Worm (Caenorhabditis elegans) whole organism, L4 larva: Measurements from ENCODE around the gene F58A4.1.
A peak's percentile ranks its signal among the peaks of the same experiment; 100 is the strongest.

Source experiments
- F26F4.8 ChIP-seq: fragments of 200-800 bp; sonication (Bioruptor generic); conservative IDR thresholded peaks from 2 replicates; pipeline ENCODE4 v1.3.6; 2022; ENCODE audit warnings: missing genetic modification characterization, missing compliant biosample characterization
- R02D3.7 ChIP-seq: fragments of 150-350 bp; sonication (generic microtip); optimal IDR thresholded peaks from 3 replicates; lab custom pipeline; 2014; ENCODE audit warnings: missing biosample characterization, missing genetic modification characterization
- T20F7.1 ChIP-seq: fragments of 200-800 bp; sonication (Bioruptor generic); optimal IDR thresholded peaks from 2 replicates; lab custom pipeline; 2018; ENCODE audit warnings: mild to moderate bottlenecking, missing genetic modification characterization, missing compliant biosample characterization
- Y75B8A.6 ChIP-seq: fragments of 200-800 bp; sonication (Bioruptor generic); IDR thresholded peaks from 2 replicates; pipeline ENCODE4 v1.3.6; 2022; ENCODE audit warnings: missing genetic modification reagents, missing genetic modification characterization, missing compliant biosample characterization
- ZK337.2 ChIP-seq: fragments of 200-800 bp; sonication (Bioruptor generic); IDR thresholded peaks from 2 replicates; pipeline ENCODE4 v1.3.6; 2022; ENCODE audit warnings: missing genetic modification reagents, missing genetic modification characterization, missing compliant biosample characterization
- aha-1 ChIP-seq: fragments of 150-350 bp; peaks from one replicate; lab custom pipeline; 2014; ENCODE audit warnings: missing biosample characterization, missing genetic modification characterization
- arid-1 ChIP-seq: fragments of 200-800 bp; sonication (Bioruptor generic); conservative IDR thresholded peaks from 2 replicates; pipeline ENCODE4 v1.3.6; 2022; ENCODE audit warnings: missing genetic modification reagents, missing genetic modification characterization, missing compliant biosample characterization
- ceh-28 ChIP-seq: fragments of 150-350 bp; optimal IDR thresholded peaks from 2 replicates; lab custom pipeline; 2014; ENCODE audit warnings: missing biosample characterization, missing genetic modification reagents, missing genetic modification characterization
- ceh-44 ChIP-seq: fragments of 200-800 bp; sonication (Bioruptor generic); IDR thresholded peaks from 2 replicates; pipeline ENCODE4 v1.3.6; 2022; ENCODE audit warnings: missing genetic modification reagents, missing genetic modification characterization, missing compliant biosample characterization
- ctbp-1 ChIP-seq: fragments of 200-800 bp; sonication (Bioruptor generic); IDR thresholded peaks from 2 replicates; pipeline ENCODE4 v1.3.6; 2022; ENCODE audit warnings: missing genetic modification reagents, missing genetic modification characterization, missing compliant biosample characterization
- daf-12 ChIP-seq: fragments of 150-350 bp; optimal IDR thresholded peaks from 2 replicates; lab custom pipeline; 2014; ENCODE audit warnings: missing biosample characterization, missing genetic modification reagents, missing genetic modification characterization
- daf-8 ChIP-seq: fragments of 200-800 bp; sonication (Bioruptor generic); IDR thresholded peaks from 2 replicates; pipeline ENCODE4 v1.3.6; 2022; ENCODE audit warnings: missing genetic modification characterization, missing compliant biosample characterization
- dmd-8 ChIP-seq: fragments of 200-800 bp; sonication (Bioruptor generic); IDR thresholded peaks from 2 replicates; pipeline ENCODE4 v1.3.6; 2022; ENCODE audit warnings: missing genetic modification characterization, missing compliant biosample characterization
- dmd-9 ChIP-seq: fragments of 200-800 bp; sonication (Bioruptor generic); IDR thresholded peaks from 2 replicates; pipeline ENCODE4 v1.3.6; 2022; ENCODE audit warnings: missing genetic modification reagents, missing genetic modification characterization, missing compliant biosample characterization
- duxl-1 ChIP-seq: sonication (generic microtip); optimal IDR thresholded peaks from 2 replicates; lab custom pipeline; 2016; ENCODE audit warnings: mild to moderate bottlenecking, missing genetic modification characterization, moderate library complexity, missing compliant biosample characterization; ENCODE audit not compliant: poor library complexity
- dve-1 ChIP-seq: sonication (generic microtip); optimal IDR thresholded peaks from 2 replicates; lab custom pipeline; 2017; ENCODE audit warnings: antibody characterized with exemption, mild to moderate bottlenecking, missing genetic modification characterization, missing compliant biosample characterization; ENCODE audit not compliant: insufficient read depth
- fos-1 ChIP-seq: fragments of 150-350 bp; optimal IDR thresholded peaks from 2 replicates; lab custom pipeline; 2014; ENCODE audit warnings: missing biosample characterization, missing genetic modification characterization
- gei-8 ChIP-seq: fragments of 200-800 bp; sonication (Bioruptor generic); optimal IDR thresholded peaks from 2 replicates; lab custom pipeline; 2018; ENCODE audit warnings: mild to moderate bottlenecking, missing genetic modification characterization, missing compliant biosample characterization
- hif-1 ChIP-seq, 2 experiments: sonication (generic microtip); optimal IDR thresholded peaks; 2 replicates each; lab custom pipeline; 2016 to 2017; ENCODE audit warnings: missing compliant biosample characterization in 2 of 2, missing genetic modification characterization in 2 of 2, missing genetic modification reagents in 2 of 2, missing genotype in 2 of 2, mild to moderate bottlenecking in 1 of 2
- hlh-30 ChIP-seq: sonication (generic microtip); optimal IDR thresholded peaks from 2 replicates; lab custom pipeline; 2017; ENCODE audit warnings: antibody characterized with exemption, mild to moderate bottlenecking, missing genetic modification characterization, missing compliant biosample characterization; ENCODE audit not compliant: insufficient read depth
- hmg-1.1 ChIP-seq: fragments of 200-800 bp; sonication (Bioruptor generic); IDR thresholded peaks from 2 replicates; pipeline ENCODE4 v1.3.6; 2022; ENCODE audit warnings: missing genetic modification reagents, missing genetic modification characterization, missing compliant biosample characterization
- lin-15B ChIP-seq: fragments of 150-350 bp; sonication (generic microtip); optimal IDR thresholded peaks from 3 replicates; lab custom pipeline; 2014; ENCODE audit warnings: missing biosample characterization, missing genetic modification characterization
- lin-39 ChIP-seq: fragments of 150-350 bp; optimal IDR thresholded peaks from 2 replicates; lab custom pipeline; 2014; ENCODE audit warnings: missing biosample characterization, missing genetic modification reagents, missing genetic modification characterization
- madf-5 ChIP-seq, 2 experiments: fragments of 200-800 bp; sonication (Bioruptor generic); IDR thresholded peaks; 2 replicates each; pipeline ENCODE4 v1.3.6; 2022; ENCODE audit warnings: missing compliant biosample characterization in 2 of 2, missing genetic modification characterization in 2 of 2
- mdt-29 ChIP-seq: fragments of 200-800 bp; sonication (Bioruptor generic); IDR thresholded peaks from 2 replicates; pipeline ENCODE4 v1.3.6; 2022; ENCODE audit warnings: missing genetic modification reagents, missing genetic modification characterization, missing compliant biosample characterization
- mes-2 ChIP-seq: sonication (generic microtip); optimal IDR thresholded peaks from 2 replicates; lab custom pipeline; 2016; ENCODE audit warnings: missing genotype, mild to moderate bottlenecking, missing genetic modification characterization, missing compliant biosample characterization; ENCODE audit not compliant: poor library complexity, severe bottlenecking
- mxl-2 ChIP-seq: fragments of 200-800 bp; sonication (Bioruptor generic); conservative IDR thresholded peaks from 2 replicates; pipeline ENCODE4 v1.3.6; 2022; ENCODE audit warnings: missing genetic modification reagents, missing genetic modification characterization, missing compliant biosample characterization
- mxl-3 ChIP-seq: fragments of 200-800 bp; sonication (Bioruptor generic); optimal IDR thresholded peaks from 2 replicates; lab custom pipeline; 2018; ENCODE audit warnings: mild to moderate bottlenecking, missing genetic modification characterization, missing compliant biosample characterization
- nhr-10 ChIP-seq: fragments of 150-350 bp; optimal IDR thresholded peaks from 2 replicates; lab custom pipeline; 2014; ENCODE audit warnings: missing biosample characterization, missing genetic modification characterization
- nhr-102 ChIP-seq: sonication (generic microtip); optimal IDR thresholded peaks from 2 replicates; lab custom pipeline; 2016; ENCODE audit warnings: mild to moderate bottlenecking, missing genetic modification characterization, moderate library complexity, missing compliant biosample characterization
- nhr-11 ChIP-seq: fragments of 150-350 bp; optimal IDR thresholded peaks from 2 replicates; lab custom pipeline; 2014; ENCODE audit warnings: missing biosample characterization, missing genetic modification characterization
- nhr-111 ChIP-seq: fragments of 200-800 bp; sonication (Bioruptor generic); optimal IDR thresholded peaks from 2 replicates; lab custom pipeline; 2018; ENCODE audit warnings: mild to moderate bottlenecking, missing genetic modification characterization, missing compliant biosample characterization
- nhr-237 ChIP-seq: sonication (generic microtip); optimal IDR thresholded peaks from 2 replicates; lab custom pipeline; 2017; ENCODE audit warnings: missing biosample characterization, missing genetic modification characterization
- nhr-25 ChIP-seq: sonication (generic microtip); optimal IDR thresholded peaks from 2 replicates; lab custom pipeline; 2017; ENCODE audit warnings: missing genetic modification characterization, mild to moderate bottlenecking, missing compliant biosample characterization, antibody characterized with exemption, moderate library complexity, borderline replicate concordance; ENCODE audit not compliant: insufficient read depth
- nhr-41 ChIP-seq: fragments of 200-800 bp; sonication (Bioruptor generic); IDR thresholded peaks from 2 replicates; pipeline ENCODE4 v1.3.6; 2022; ENCODE audit warnings: missing genetic modification reagents, missing genetic modification characterization, missing compliant biosample characterization
- nhr-48 ChIP-seq: sonication (generic microtip); optimal IDR thresholded peaks from 2 replicates; lab custom pipeline; 2016; ENCODE audit warnings: mild to moderate bottlenecking, missing genetic modification characterization, missing compliant biosample characterization
- nhr-76 ChIP-seq: fragments of 150-350 bp; optimal IDR thresholded peaks from 2 replicates; lab custom pipeline; 2014; ENCODE audit warnings: missing biosample characterization, missing genetic modification characterization
- nhr-77 ChIP-seq: fragments of 150-350 bp; optimal IDR thresholded peaks from 2 replicates; lab custom pipeline; 2014; ENCODE audit warnings: missing biosample characterization, missing genetic modification characterization
- php-3 ChIP-seq: fragments of 200-800 bp; sonication (Bioruptor generic); IDR thresholded peaks from 2 replicates; pipeline ENCODE4 v1.3.6; 2022; ENCODE audit warnings: missing genetic modification reagents, missing genetic modification characterization, missing compliant biosample characterization
- pqm-1 ChIP-seq: sonication (generic microtip); optimal IDR thresholded peaks from 2 replicates; lab custom pipeline; 2017; ENCODE audit warnings: missing biosample characterization, missing genetic modification characterization
- set-16 ChIP-seq: fragments of 200-800 bp; sonication (Bioruptor generic); IDR thresholded peaks from 2 replicates; pipeline ENCODE4 v1.3.6; 2022; ENCODE audit warnings: missing genetic modification reagents, missing genetic modification characterization, missing compliant biosample characterization
- skn-1 ChIP-seq: fragments of 150-350 bp; optimal IDR thresholded peaks from 2 replicates; lab custom pipeline; 2014; ENCODE audit warnings: missing biosample characterization, missing genetic modification characterization
- snpc-1.2 ChIP-seq: fragments of 200-800 bp; sonication (Bioruptor generic); IDR thresholded peaks from 2 replicates; pipeline ENCODE4 v1.3.6; 2022; ENCODE audit warnings: missing genetic modification reagents, missing genetic modification characterization, missing compliant biosample characterization
- spr-1 ChIP-seq: sonication (generic microtip); optimal IDR thresholded peaks from 2 replicates; lab custom pipeline; 2016; ENCODE audit warnings: mild to moderate bottlenecking, missing genetic modification characterization, missing compliant biosample characterization
- unc-39 ChIP-seq: sonication (generic microtip); optimal IDR thresholded peaks from 2 replicates; lab custom pipeline; 2017; ENCODE audit warnings: missing biosample characterization, missing genetic modification characterization
- unc-62 ChIP-seq, 3 experiments: fragments of 150-350 bp in 1 of 3; sonication (generic microtip); optimal IDR thresholded peaks in 2 of 3; peaks in 1 of 3; 1 replicate in 1 of 3; 2 replicates in 2 of 3; lab custom pipeline; 2014 to 2017; ENCODE audit warnings: missing biosample characterization in 3 of 3, missing genetic modification characterization in 3 of 3, missing genetic modification reagents in 3 of 3, missing genotype in 1 of 3
- ztf-11 ChIP-seq: fragments of 150-350 bp; optimal IDR thresholded peaks from 2 replicates; lab custom pipeline; 2014; ENCODE audit warnings: missing biosample characterization, missing genetic modification characterization
- ztf-7 ChIP-seq: fragments of 150-350 bp; optimal IDR thresholded peaks from 2 replicates; lab custom pipeline; 2014; ENCODE audit warnings: missing biosample characterization, missing genetic modification characterization

The F58A4.1 gene

ce11 chrIII:9629054-9629453, 30.8 kb downstream of the F58A4.1 start, which contains the start of gene tbg-1:
TSS of gene tbg-1 (minus strand) at chrIII:9629154.
- TF ChIP-seq ceh-44 (GFP tag; lab: Robert Waterston, UW) (no peak), nhr-48 (tag; lab: Kevin White, UChicago) (no peak), mes-2 (tag; lab: Kevin White, UChicago) (no peak), mxl-3 (GFP tag; lab: Kevin White, UChicago) (no peak), nhr-25 (tag; lab: Kevin White, UChicago) (no peak)

- TF ChIP-seq nhr-11 (tag; lab: Kevin White, UChicago) = no peak
- no peak for TF ChIP-seq dmd-9 (GFP tag; lab: Robert Waterston, UW)
- peak; percentile 72; the same call in 1 of the 2 replicates for TF ChIP-seq mdt-29 (GFP tag; lab: Robert Waterston, UW)
- TF ChIP-seq nhr-76 = no peak
- TF ChIP-seq nhr-77 (tag; lab: Kevin White, UChicago) = peak; percentile 24
- TF ChIP-seq nhr-10 = peak; percentile 13
- peak; percentile 72 for TF ChIP-seq aha-1 (tag; lab: Kevin White, UChicago)
- TF ChIP-seq gei-8 = no peak
- TF ChIP-seq R02D3.7 = no peak
- no peak for TF ChIP-seq skn-1 (tag; lab: Kevin White, UChicago)
- TF ChIP-seq dve-1 = peak; percentile 96
- peak; percentile 67; the same call in 1 of the 2 replicates for TF ChIP-seq php-3 (GFP tag; lab: Robert Waterston, UW)
- TF ChIP-seq set-16 (GFP tag; lab: Robert Waterston, UW) = no peak
- TF ChIP-seq dmd-8 (GFP tag; lab: Robert Waterston, UW) = no peak
- TF ChIP-seq arid-1 = peak; percentile 58; the same call in 1 of the 2 replicates
- TF ChIP-seq nhr-41 (GFP tag; lab: Robert Waterston, UW) = no peak; the same call in 1 of the 2 replicates
- no peak for TF ChIP-seq madf-5 (GFP tag; IDR thresholded peaks at IDR 0.05; lab: Robert Waterston, UW)
- peak; percentile 77 for TF ChIP-seq duxl-1 (tag; lab: Kevin White, UChicago)
- TF ChIP-seq spr-1 = peak; percentile 80
- TF ChIP-seq daf-8 (GFP tag; lab: Robert Waterston, UW) = no peak
- TF ChIP-seq ceh-28 (tag; lab: Kevin White, UChicago) = no peak
- no peak for TF ChIP-seq fos-1
- no peak for TF ChIP-seq ceh-44 (GFP tag; lab: Robert Waterston, UW)
- no peak for TF ChIP-seq mxl-2 (GFP tag; lab: Robert Waterston, UW)
- TF ChIP-seq lin-39 (tag; lab: Kevin White, UChicago) = no peak
- TF ChIP-seq unc-62 (GFP tag; optimal IDR thresholded peaks at IDR 0.05 in 1 of 2; lab: Kevin White, UChicago) = no peak
- TF ChIP-seq unc-62 (tag; optimal IDR thresholded peaks at IDR 0.05; lab: Kevin White, UChicago) = no peak
- TF ChIP-seq daf-12 = no peak
- no peak for TF ChIP-seq Y75B8A.6
- no peak for TF ChIP-seq F26F4.8 (GFP tag; lab: Robert Waterston, UW)
- TF ChIP-seq nhr-111 (GFP tag; lab: Kevin White, UChicago) = no peak
- peak; percentile 56 for TF ChIP-seq hmg-1.1 (GFP tag; lab: Robert Waterston, UW)
- TF ChIP-seq ZK337.2 (GFP tag; lab: Robert Waterston, UW) = no peak
- peak; percentile 12 for TF ChIP-seq pqm-1 (tag; lab: Kevin White, UChicago)
- peak; percentile 67 for TF ChIP-seq ctbp-1 (GFP tag; lab: Robert Waterston, UW)
- TF ChIP-seq mes-2 (tag; lab: Kevin White, UChicago) = peak; percentile 91
- no peak for TF ChIP-seq lin-15B (tag; lab: Kevin White, UChicago)
- no peak for TF ChIP-seq snpc-1.2 (GFP tag; lab: Robert Waterston, UW)
- no peak for TF ChIP-seq ztf-11 (tag; lab: Kevin White, UChicago)
- peak; percentile 80 for TF ChIP-seq nhr-102 (tag; lab: Kevin White, UChicago)
- peak; percentile 83 for TF ChIP-seq hlh-30
- peak; percentile 60 for TF ChIP-seq ztf-7 (tag; lab: Kevin White, UChicago)
- TF ChIP-seq unc-39 = no peak
- peak in 1 of 2 experiments; percentile 74 for TF ChIP-seq hif-1 (tag; optimal IDR thresholded peaks at IDR 0.05; lab: Kevin White, UChicago)
- no peak for TF ChIP-seq nhr-237 (tag; lab: Kevin White, UChicago)
- peak; percentile 70 for TF ChIP-seq T20F7.1 (GFP tag; lab: Kevin White, UChicago)
- peak; percentile 65 for TF ChIP-seq nhr-48 (tag; lab: Kevin White, UChicago)
These were observed 31.6 kb downstream of the F58A4.1 start, which contains the start of gene rpac-19 for ce11 chrIII:9629855-9630254. TSS of gene rpac-19 (minus strand) at chrIII:9629885.
